Worm (Caenorhabditis elegans) whole organism, L1 larva: ENCODE results near the gene nhr-31.

Source experiments
- C16A3.4 ChIP-seq: fragments of 150-350 bp; optimal IDR thresholded peaks from 2 replicates; lab custom pipeline; 2014; ENCODE audit warnings: missing biosample characterization, missing genetic modification characterization
- ceh-90 ChIP-seq: sonication (generic microtip); optimal IDR thresholded peaks from 2 replicates; lab custom pipeline; 2016; ENCODE audit warnings: missing genetic modification characterization, missing compliant biosample characterization
- elt-2 ChIP-seq: sonication (generic microtip); optimal IDR thresholded peaks from 2 replicates; lab custom pipeline; 2016; ENCODE audit warnings: missing genetic modification characterization, mild to moderate bottlenecking, inconsistent platforms, missing compliant biosample characterization, missing genetic modification reagents
- elt-3 ChIP-seq, 6 experiments: fragments of 150-350 bp in 1 of 6; sonication (generic microtip); optimal IDR thresholded peaks; 2 replicates each; lab custom pipeline; 2017 to 2018; ENCODE audit warnings: missing biosample characterization in 6 of 6, missing genetic modification characterization in 6 of 6, inconsistent platforms in 1 of 6
- lin-39 ChIP-seq: fragments of 150-350 bp; optimal IDR thresholded peaks from 2 replicates; lab custom pipeline; 2014; ENCODE audit warnings: missing biosample characterization, missing genetic modification reagents, missing genetic modification characterization
- lsy-2 ChIP-seq, 2 experiments: fragments of 150-350 bp; optimal IDR thresholded peaks; 2 replicates each; lab custom pipeline; 2014; ENCODE audit warnings: missing biosample characterization in 2 of 2, missing genetic modification characterization in 2 of 2
- mdl-1 ChIP-seq, 2 experiments: fragments of 150-350 bp; optimal IDR thresholded peaks; 2 replicates each; lab custom pipeline; 2014 to 2017; ENCODE audit warnings: missing biosample characterization in 2 of 2, missing genetic modification characterization in 2 of 2, inconsistent platforms in 1 of 2
- nhr-71 ChIP-seq: sonication (generic microtip); optimal IDR thresholded peaks from 2 replicates; lab custom pipeline; 2016; ENCODE audit warnings: mild to moderate bottlenecking, missing genetic modification characterization, moderate library complexity, missing compliant biosample characterization
- skn-1 ChIP-seq: fragments of 150-350 bp; optimal IDR thresholded peaks from 2 replicates; lab custom pipeline; 2014; ENCODE audit warnings: missing biosample characterization, missing genetic modification characterization
- sox-4 ChIP-seq: sonication (generic microtip); optimal IDR thresholded peaks from 2 replicates; lab custom pipeline; 2016; ENCODE audit warnings: missing genetic modification characterization, missing compliant biosample characterization

- TF ChIP-seq elt-2 (tag; lab: Kevin White, UChicago) (no peak), lin-39 (tag; lab: Kevin White, UChicago) (no peak), C16A3.4 (tag; lab: Kevin White, UChicago) (no peak), elt-3 (tag; optimal IDR thresholded peaks at IDR 0.05; lab: Kevin White, UChicago) (peak in 2 of 6 experiments; percentile 23 to 72), sox-4 (tag; lab: Kevin White, UChicago) (no peak), nhr-71 (tag; lab: Kevin White, UChicago) (peak; percentile 2), ceh-90 (tag; lab: Kevin White, UChicago) (no peak), mdl-1 (tag; optimal IDR thresholded peaks at IDR 0.05; lab: Kevin White, UChicago) (no peak), lsy-2 (tag; optimal IDR thresholded peaks at IDR 0.05; lab: Kevin White, UChicago) (no peak), skn-1 (tag; lab: Kevin White, UChicago) (no peak)
Observed at ce11 chrIV:8042897-8043296, 13.6 kb upstream of the nhr-31 start.
